Fruit fly (Drosophila melanogaster): ENCODE results near the gene dachs.

DNA sequence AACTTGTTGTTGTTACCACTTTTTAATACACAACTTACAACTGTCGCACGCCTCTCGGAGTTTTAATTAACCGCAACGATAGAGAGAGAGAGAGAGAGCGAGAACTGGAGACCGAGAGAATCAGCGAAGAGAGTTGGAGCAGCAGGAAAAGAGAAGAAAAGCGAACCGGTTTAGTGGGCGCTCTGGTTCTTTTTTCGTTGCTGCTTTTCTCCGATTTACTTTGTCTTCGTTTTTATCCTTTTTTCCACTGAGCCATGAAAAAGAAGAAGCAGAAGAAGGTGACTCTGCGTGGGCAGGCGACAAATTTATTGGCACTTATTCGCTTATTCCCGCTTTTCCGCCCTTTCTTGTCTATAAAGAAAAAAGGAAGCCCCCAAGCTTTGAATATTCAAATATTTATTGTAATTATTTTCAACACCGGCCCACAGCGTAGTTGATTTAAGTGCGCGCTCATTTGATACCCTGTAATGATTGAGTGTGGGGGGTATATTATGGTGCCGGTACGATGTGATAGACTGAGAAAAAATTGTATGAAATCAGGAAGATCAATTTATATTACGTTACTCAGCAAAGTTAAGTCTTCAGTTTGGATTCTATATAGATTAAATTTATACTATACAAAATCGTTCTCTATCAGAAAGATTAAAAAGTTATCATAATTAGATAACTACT lies 46.2 kb upstream of the dachs start:
- TF ChIP-seq CTCF (optimal IDR thresholded peaks at IDR 0.05) (no peak), CG8478 (optimal IDR thresholded peaks at IDR 0.05) (no peak)
